Fruit fly (Drosophila melanogaster) whole organism, embryonic: ENCODE data around the gene Ufl1.

Experiments
- B-H2 ChIP-seq: fragments of 200-800 bp; sonication (Bioruptor generic); optimal IDR thresholded peaks from 2 replicates; lab custom pipeline; 2018; ENCODE audit warnings: missing biosample characterization, mild to moderate bottlenecking, missing genetic modification characterization
- CG15514 ChIP-seq: fragments of 200-800 bp; sonication (Bioruptor generic); optimal IDR thresholded peaks from 3 replicates; lab custom pipeline; 2017; ENCODE audit warnings: missing biosample characterization, missing genetic modification characterization, mild to moderate bottlenecking, moderate library complexity, missing genetic modification reagents
- CG17359 ChIP-seq: fragments of 200-800 bp; sonication (Bioruptor generic); optimal IDR thresholded peaks from 3 replicates; lab custom pipeline; 2018; ENCODE audit warnings: missing biosample characterization, mild to moderate bottlenecking, missing genetic modification characterization, moderate library complexity
- Rfx ChIP-seq: fragments of 200-800 bp; sonication (Bioruptor generic); IDR thresholded peaks from 2 replicates; pipeline ENCODE4 v1.3.6; 2022; ENCODE audit warnings: missing biosample characterization, missing genetic modification characterization
- kay ChIP-seq: fragments of 200-800 bp; sonication (Bioruptor generic); optimal IDR thresholded peaks from 2 replicates; lab custom pipeline; 2016; ENCODE audit warnings: missing biosample characterization, missing genetic modification characterization
- lmd ChIP-seq: fragments of 200-800 bp; sonication (Bioruptor generic); IDR thresholded peaks from 2 replicates; pipeline ENCODE4 v1.3.6; 2022; ENCODE audit warnings: missing biosample characterization, missing genetic modification characterization
- so ChIP-seq: fragments of 200-800 bp; sonication (Bioruptor generic); IDR thresholded peaks from 3 replicates; pipeline ENCODE4 v1.3.6; 2022; ENCODE audit warnings: missing biosample characterization, missing genetic modification characterization
- sob ChIP-seq: fragments of 200-800 bp; sonication (Bioruptor generic); IDR thresholded peaks from 2 replicates; pipeline ENCODE4 v1.3.6; 2022; ENCODE audit warnings: missing biosample characterization, missing genetic modification characterization
- sqz ChIP-seq: fragments of 200-800 bp; sonication (Bioruptor generic); optimal IDR thresholded peaks from 3 replicates; lab custom pipeline; 2018; ENCODE audit warnings: missing biosample characterization, mild to moderate bottlenecking, missing genetic modification characterization

DNA sequence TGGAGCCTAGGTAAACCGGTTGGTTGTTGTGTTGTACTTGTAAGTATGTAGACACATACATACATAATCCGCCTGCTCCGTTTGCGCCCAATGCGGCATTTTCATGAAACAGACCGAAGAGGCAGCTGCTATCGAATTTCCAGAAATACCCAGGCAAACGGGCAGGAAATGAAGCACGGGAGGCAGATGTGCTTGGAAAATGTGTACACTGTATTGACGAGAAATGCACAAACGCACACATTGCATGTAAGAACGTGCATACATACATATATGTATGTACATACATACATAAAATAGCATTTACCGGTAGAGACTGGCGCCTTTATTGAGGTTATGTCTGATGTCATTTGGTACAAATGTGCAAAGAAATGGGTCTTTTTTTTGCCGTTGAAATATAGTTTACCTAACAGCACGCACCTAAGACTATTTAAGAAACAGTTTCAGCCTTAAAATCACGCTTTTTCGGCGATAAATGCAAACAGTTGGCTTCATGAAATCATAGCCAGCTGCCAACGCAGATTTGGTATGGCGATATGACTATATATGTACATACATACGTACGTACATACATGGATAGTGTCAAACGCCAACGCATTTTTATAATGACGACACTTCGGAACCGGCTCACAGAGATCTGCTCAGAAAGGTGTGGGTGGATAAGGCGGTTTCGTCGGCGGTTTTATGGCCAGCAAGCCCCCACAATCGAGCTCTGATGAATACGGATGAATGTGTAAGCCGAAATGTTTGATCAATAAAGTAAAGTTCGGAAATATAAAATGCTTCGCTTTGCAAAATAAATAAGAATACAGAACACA lies 15.5 kb upstream of the Ufl1 start:
- peak; percentile 88 for TF ChIP-seq CG15514 (GFP tag; lab: Kevin White, UChicago)
- no peak for TF ChIP-seq kay
- TF ChIP-seq sqz = no peak
- no peak for TF ChIP-seq sob (GFP tag; lab: Robert Waterston, UW)
- TF ChIP-seq CG17359 (tag; lab: Kevin White, UChicago) = no peak
- TF ChIP-seq so (GFP tag; lab: Robert Waterston, UW) = peak; percentile 43; the same call in 2 of the 3 replicates
- no peak for TF ChIP-seq B-H2 (GFP tag; lab: Kevin White, UChicago)
- no peak for TF ChIP-seq Rfx (GFP tag; lab: Robert Waterston, UW)
- no peak for TF ChIP-seq lmd (GFP tag; lab: Robert Waterston, UW)
